Worm (Caenorhabditis elegans): ENCODE results near the gene ttr-44.

DNA sequence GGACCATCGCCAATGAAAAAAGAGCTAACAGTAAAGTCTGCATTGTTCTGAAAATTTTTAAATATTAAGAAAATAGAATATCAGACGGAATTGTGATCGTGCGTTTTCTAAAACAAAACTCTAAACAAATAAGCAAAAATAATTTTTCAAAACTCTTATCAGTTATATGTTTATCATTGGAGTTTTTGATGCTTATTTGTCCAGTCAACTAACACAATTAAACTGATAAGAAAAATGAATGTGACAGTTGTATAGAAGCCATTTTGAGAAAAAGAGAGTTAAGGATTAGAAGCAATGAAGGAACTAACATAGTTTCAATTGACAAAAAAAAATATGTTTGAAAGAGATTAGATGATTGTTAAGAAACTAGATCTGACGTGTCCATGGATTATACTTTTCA, at the start of gene ttr-44:
- no peak for TF ChIP-seq lin-39 (tag; optimal IDR thresholded peaks at IDR 0.05)
- TF ChIP-seq nhr-77 (tag; optimal IDR thresholded peaks at IDR 0.05): no peak
- no peak for TF ChIP-seq unc-62 (GFP tag; optimal IDR thresholded peaks at IDR 0.05)
- TF ChIP-seq fos-1 (tag; optimal IDR thresholded peaks at IDR 0.05): no peak
- TF ChIP-seq elt-3 (tag; optimal IDR thresholded peaks at IDR 0.05): no peak
- TF ChIP-seq nhr-11 (tag; optimal IDR thresholded peaks at IDR 0.05): no peak
- TF ChIP-seq zag-1 (tag; optimal IDR thresholded peaks at IDR 0.05): no peak
- no peak for TF ChIP-seq tbx-2 (tag; optimal IDR thresholded peaks at IDR 0.05)

Measured in whole organism, L3 larva.